Fruit fly (Drosophila melanogaster) whole organism, prepupa: ENCODE measurements around the gene UQCR-Q.

Experiments used
- Blimp-1 ChIP-seq: fragments of 200-800 bp; sonication (Bioruptor generic); optimal IDR thresholded peaks from 3 replicates; lab custom pipeline; 2017; ENCODE audit warnings: missing biosample characterization, missing genetic modification characterization, mild to moderate bottlenecking, moderate library complexity, missing genetic modification reagents
- CG11294 ChIP-seq: fragments of 200-800 bp; sonication (Bioruptor generic); IDR thresholded peaks from 2 replicates; pipeline ENCODE4 v1.3.6; 2022; ENCODE audit warnings: missing biosample characterization, missing genetic modification characterization
- CG11762 ChIP-seq: fragments of 200-800 bp; sonication (Bioruptor generic); optimal IDR thresholded peaks from 3 replicates; lab custom pipeline; 2016; ENCODE audit warnings: missing biosample characterization, missing genetic modification characterization; ENCODE audit not compliant: insufficient read depth
- CG11902 ChIP-seq: fragments of 200-800 bp; sonication (Bioruptor generic); optimal IDR thresholded peaks from 3 replicates; lab custom pipeline; 2016; ENCODE audit warnings: missing biosample characterization, missing genetic modification characterization
- CG1621 ChIP-seq: fragments of 200-800 bp; sonication (Bioruptor generic); optimal IDR thresholded peaks from 3 replicates; lab custom pipeline; 2018; ENCODE audit warnings: missing biosample characterization, mild to moderate bottlenecking, missing genetic modification characterization
- CG31627 ChIP-seq: fragments of 200-800 bp; sonication (Bioruptor generic); optimal IDR thresholded peaks from 3 replicates; lab custom pipeline; 2016; ENCODE audit warnings: missing biosample characterization, missing genetic modification characterization
- CG32006 ChIP-seq: fragments of 200-800 bp; sonication (Bioruptor generic); optimal IDR thresholded peaks from 3 replicates; lab custom pipeline; 2017; ENCODE audit warnings: missing biosample characterization, mild to moderate bottlenecking, missing genetic modification characterization
- CG34406 ChIP-seq: fragments of 200-800 bp; sonication (Bioruptor generic); optimal IDR thresholded peaks from 3 replicates; lab custom pipeline; 2016; ENCODE audit warnings: missing biosample characterization, missing genetic modification characterization
- CG3919 ChIP-seq: fragments of 200-800 bp; sonication (Bioruptor generic); optimal IDR thresholded peaks from 3 replicates; lab custom pipeline; 2016; ENCODE audit warnings: missing biosample characterization, missing genetic modification characterization
- CG6163 ChIP-seq: fragments of 200-800 bp; sonication (Bioruptor generic); IDR thresholded peaks from 3 replicates; pipeline ENCODE4 v1.3.6; 2022; ENCODE audit warnings: missing biosample characterization, missing genetic modification characterization
- CG6792 ChIP-seq: fragments of 200-800 bp; sonication (Bioruptor generic); optimal IDR thresholded peaks from 3 replicates; lab custom pipeline; 2016; ENCODE audit warnings: missing biosample characterization, missing genetic modification characterization
- CG6808 ChIP-seq: fragments of 200-800 bp; sonication (Bioruptor generic); optimal IDR thresholded peaks from 3 replicates; lab custom pipeline; 2017; ENCODE audit warnings: missing biosample characterization, missing genetic modification characterization, mild to moderate bottlenecking, moderate library complexity, missing genetic modification reagents
- CG8119 ChIP-seq: fragments of 200-800 bp; sonication (Bioruptor generic); IDR thresholded peaks from 3 replicates; pipeline ENCODE4 v1.3.6; 2022; ENCODE audit warnings: missing biosample characterization, missing genetic modification characterization
- Eip78C ChIP-seq: fragments of 200-800 bp; sonication (Bioruptor generic); peaks from one replicate; lab custom pipeline; 2016; ENCODE audit warnings: missing biosample characterization, missing genetic modification characterization
- Eip93F ChIP-seq: fragments of 200-800 bp; sonication (Bioruptor generic); optimal IDR thresholded peaks from 2 replicates; lab custom pipeline; 2016; ENCODE audit warnings: missing biosample characterization, mild to moderate bottlenecking, missing genetic modification characterization
- Ets96B ChIP-seq: fragments of 200-800 bp; optimal IDR thresholded peaks from 2 replicates; lab custom pipeline; 2019; ENCODE audit warnings: missing biosample characterization, mild to moderate bottlenecking, missing genetic modification characterization, moderate library complexity
- Gug ChIP-seq: fragments of 200-800 bp; sonication (Bioruptor generic); IDR thresholded peaks from 2 replicates; pipeline ENCODE4 v1.3.6; 2022; ENCODE audit warnings: missing biosample characterization, missing genetic modification characterization
- Hr39 ChIP-seq: fragments of 200-800 bp; sonication (Bioruptor generic); optimal IDR thresholded peaks from 2 replicates; lab custom pipeline; 2016; ENCODE audit warnings: missing biosample characterization, missing genetic modification characterization
- Hr4 ChIP-seq: fragments of 200-800 bp; sonication (Bioruptor generic); optimal IDR thresholded peaks from 3 replicates; lab custom pipeline; 2016; ENCODE audit warnings: missing biosample characterization, missing genetic modification characterization
- Lpt ChIP-seq: fragments of 200-800 bp; sonication (Bioruptor generic); optimal IDR thresholded peaks from 3 replicates; lab custom pipeline; 2016; ENCODE audit warnings: missing biosample characterization, missing genetic modification characterization
- Smox ChIP-seq: fragments of 200-800 bp; sonication (Bioruptor generic); optimal IDR thresholded peaks from 3 replicates; lab custom pipeline; 2016; ENCODE audit warnings: missing biosample characterization, missing genetic modification characterization
- Sox102F ChIP-seq: fragments of 200-800 bp; sonication (Bioruptor generic); optimal IDR thresholded peaks from 2 replicates; lab custom pipeline; 2016; ENCODE audit warnings: missing biosample characterization, mild to moderate bottlenecking, missing genetic modification characterization
- Sox14 ChIP-seq: fragments of 200-800 bp; sonication (Bioruptor generic); optimal IDR thresholded peaks from 3 replicates; lab custom pipeline; 2016; ENCODE audit warnings: missing biosample characterization, missing genetic modification characterization
- achi ChIP-seq: fragments of 200-800 bp; sonication (Bioruptor generic); optimal IDR thresholded peaks from 3 replicates; lab custom pipeline; 2016; ENCODE audit warnings: missing biosample characterization, missing genetic modification characterization
- acj6 ChIP-seq: fragments of 200-800 bp; sonication (Bioruptor generic); optimal IDR thresholded peaks from 3 replicates; lab custom pipeline; 2016; ENCODE audit warnings: missing biosample characterization, missing genetic modification characterization
- dac ChIP-seq: fragments of 200-800 bp; sonication (Bioruptor generic); optimal IDR thresholded peaks from 2 replicates; lab custom pipeline; 2017; ENCODE audit warnings: missing biosample characterization, mild to moderate bottlenecking, missing genetic modification characterization
- dsx ChIP-seq: fragments of 200-800 bp; optimal IDR thresholded peaks from 3 replicates; lab custom pipeline; 2019; ENCODE audit warnings: missing biosample characterization, mild to moderate bottlenecking, missing genetic modification characterization, moderate library complexity; ENCODE audit not compliant: poor library complexity, severe bottlenecking
- eg ChIP-seq: fragments of 200-800 bp; sonication (Bioruptor generic); IDR thresholded peaks from 3 replicates; pipeline ENCODE4 v1.3.6; 2022; ENCODE audit warnings: missing biosample characterization, missing genetic modification characterization
- fd85E ChIP-seq: fragments of 200-800 bp; sonication (Bioruptor generic); optimal IDR thresholded peaks from 3 replicates; lab custom pipeline; 2016; ENCODE audit warnings: missing biosample characterization, missing genetic modification characterization
- fkh ChIP-seq: fragments of 200-800 bp; sonication (Bioruptor generic); optimal IDR thresholded peaks from 3 replicates; lab custom pipeline; 2017; ENCODE audit warnings: missing biosample characterization, mild to moderate bottlenecking, missing genetic modification characterization, moderate library complexity
- lz ChIP-seq: fragments of 200-800 bp; sonication (Bioruptor generic); optimal IDR thresholded peaks from 3 replicates; lab custom pipeline; 2016; ENCODE audit warnings: missing biosample characterization, missing genetic modification characterization
- net ChIP-seq: fragments of 200-800 bp; sonication (Bioruptor generic); optimal IDR thresholded peaks from 3 replicates; lab custom pipeline; 2016; ENCODE audit warnings: missing biosample characterization, missing genetic modification characterization
- pdm3 ChIP-seq: fragments of 200-800 bp; sonication (Bioruptor generic); optimal IDR thresholded peaks from 3 replicates; lab custom pipeline; 2016; ENCODE audit warnings: missing biosample characterization, missing genetic modification characterization
- salr ChIP-seq, 2 experiments: fragments of 200-800 bp; sonication (Bioruptor generic); optimal IDR thresholded peaks; 3 replicates each; lab custom pipeline; 2016 to 2018; ENCODE audit warnings: missing biosample characterization in 2 of 2, missing genetic modification characterization in 2 of 2, mild to moderate bottlenecking in 1 of 2
- spab ChIP-seq: fragments of 200-800 bp; sonication (Bioruptor generic); optimal IDR thresholded peaks from 2 replicates; lab custom pipeline; 2017; ENCODE audit warnings: missing biosample characterization, mild to moderate bottlenecking, missing genetic modification characterization, missing genetic modification reagents
- svp ChIP-seq: fragments of 200-800 bp; sonication (Bioruptor generic); peaks from one replicate; lab custom pipeline; 2016; ENCODE audit warnings: missing biosample characterization, missing genetic modification characterization
- topi ChIP-seq: fragments of 200-800 bp; sonication (Bioruptor generic); optimal IDR thresholded peaks from 3 replicates; lab custom pipeline; 2016; ENCODE audit warnings: missing biosample characterization, missing genetic modification characterization
- vri ChIP-seq: fragments of 200-800 bp; sonication (Bioruptor generic); optimal IDR thresholded peaks from 3 replicates; lab custom pipeline; 2016; ENCODE audit warnings: missing biosample characterization, mild to moderate bottlenecking, missing genetic modification characterization

Gene UQCR-Q

dm6 chr3L:17506005-17506760 is 31.6 kb downstream of the UQCR-Q start (continued):
- TF ChIP-seq fkh (GFP tag; lab: Kevin White, UChicago) (no peak), topi (GFP tag; lab: Kevin White, UChicago) (peak; percentile 43), CG11294 (GFP tag; lab: Robert Waterston, UW) (no peak), dsx (peak; percentile 22), Hr4 (peak; percentile 46), Blimp-1 (no peak), net (GFP tag; lab: Kevin White, UChicago) (peak; percentile 46), svp (GFP tag; lab: Kevin White, UChicago) (peak; percentile 81), Smox (GFP tag; lab: Kevin White, UChicago) (peak; percentile 61), dac (GFP tag; lab: Kevin White, UChicago) (no peak), CG32006 (GFP tag; lab: Kevin White, UChicago) (peak; percentile 54), Eip93F (GFP tag; lab: Kevin White, UChicago) (peak; percentile 68), CG8119 (GFP tag; lab: Robert Waterston, UW) (peak; percentile 25; the same call in 1 of the 3 replicates), salr (GFP tag; optimal IDR thresholded peaks at IDR 0.05; lab: Kevin White, UChicago) (peak in 1 of 2 experiments; percentile 12)
- TF ChIP-seq, all 60 proteins: peak for 37

- TF ChIP-seq lz, result peak; percentile 16
- TF ChIP-seq achi (GFP tag; lab: Kevin White, UChicago), result no peak
- no peak for TF ChIP-seq CG1621 (tag; lab: Kevin White, UChicago)
- peak; percentile 24 for TF ChIP-seq Hr39
- peak; percentile 11 for TF ChIP-seq Ets96B (tag; lab: Kevin White, UChicago)
- TF ChIP-seq spab (GFP tag; lab: Kevin White, UChicago), result no peak
- TF ChIP-seq CG31627 (GFP tag; lab: Kevin White, UChicago), result peak; percentile 11
- TF ChIP-seq Eip78C (GFP tag; lab: Kevin White, UChicago), result peak; percentile 68
- TF ChIP-seq Sox14 (GFP tag; lab: Kevin White, UChicago), result peak; percentile 2
- peak; percentile 50 for TF ChIP-seq svp (GFP tag; lab: Kevin White, UChicago)
- TF ChIP-seq Gug (GFP tag; lab: Robert Waterston, UW), result 0 out of 2 replicates have a peak, but pooled peaks have one; percentile 15
- TF ChIP-seq Blimp-1, result no peak
- no peak for TF ChIP-seq Eip93F (GFP tag; lab: Kevin White, UChicago)
- TF ChIP-seq fd85E (GFP tag; lab: Kevin White, UChicago), result no peak
- TF ChIP-seq Sox102F (GFP tag; lab: Kevin White, UChicago), result no peak
- peak; percentile 31 for TF ChIP-seq vri (GFP tag; lab: Kevin White, UChicago)
- no peak for TF ChIP-seq eg (GFP tag; lab: Robert Waterston, UW)
- TF ChIP-seq CG11762 (GFP tag; lab: Kevin White, UChicago), result peak; percentile 3
- TF ChIP-seq fkh (GFP tag; lab: Kevin White, UChicago), result no peak
- TF ChIP-seq Smox (GFP tag; lab: Kevin White, UChicago), result peak; percentile 22
- TF ChIP-seq CG6792 (GFP tag; lab: Kevin White, UChicago), result no peak
- no peak for TF ChIP-seq CG34406 (GFP tag; lab: Kevin White, UChicago)
- peak; percentile 58 for TF ChIP-seq CG32006 (GFP tag; lab: Kevin White, UChicago)
- TF ChIP-seq topi (GFP tag; lab: Kevin White, UChicago), result peak; percentile 4
- TF ChIP-seq CG11902, result no peak
- TF ChIP-seq dsx, result no peak
- TF ChIP-seq CG6808 (GFP tag; lab: Kevin White, UChicago), result no peak
- TF ChIP-seq acj6 (GFP tag; lab: Kevin White, UChicago), result peak; percentile 3
- TF ChIP-seq pdm3 (GFP tag; lab: Kevin White, UChicago), result peak; percentile 13
- peak; percentile 27 for TF ChIP-seq Hr4
- TF ChIP-seq CG8119 (GFP tag; lab: Robert Waterston, UW), result 0 out of 3 replicates have a peak, but pooled peaks have one; percentile 23
- TF ChIP-seq Lpt, result no peak
- no peak for TF ChIP-seq CG3919
- 0 out of 3 replicates have a peak, but pooled peaks have one; percentile 13 for TF ChIP-seq CG6163
- TF ChIP-seq, all 60 proteins: peak for 18
These were observed 32.3 kb downstream of the UQCR-Q start for dm6 chr3L:17506830-17507229.
